Fruit fly (Drosophila melanogaster): ENCODE results near the gene CG14262.

The CG14262 gene

dm6 chr3R:27274533-27275447 is 9.6 kb upstream of the CG14262 start, which contains the start of gene CG5938 (continued):
- peak; percentile 0 for TF ChIP-seq Myb (GFP tag; optimal IDR thresholded peaks at IDR 0.05)
- peak; percentile 47 for TF ChIP-seq CG12391 (tag; optimal IDR thresholded peaks at IDR 0.05)
- TF ChIP-seq nerfin-2 (GFP tag; IDR thresholded peaks at IDR 0.05; ENCODE audit: partially characterized antibody), result no peak
- no peak; the same call in 2 of the 3 replicates for TF ChIP-seq CG11695 (GFP tag; IDR thresholded peaks at IDR 0.05)
- peak; percentile 23 for TF ChIP-seq CG18764 (GFP tag; optimal IDR thresholded peaks at IDR 0.05)
- no peak for TF ChIP-seq oc (tag; optimal IDR thresholded peaks at IDR 0.05)
- no peak for TF ChIP-seq CHES-1-like (GFP tag; optimal IDR thresholded peaks at IDR 0.05)
- peak; percentile 66 for TF ChIP-seq Dp (GFP tag; optimal IDR thresholded peaks at IDR 0.05)
- TF ChIP-seq wdn (GFP tag; IDR thresholded peaks at IDR 0.05), result no peak
- TF ChIP-seq scrt (GFP tag; optimal IDR thresholded peaks at IDR 0.05), result peak; percentile 13
- TF ChIP-seq trh (GFP tag; optimal IDR thresholded peaks at IDR 0.05), result no peak
- no peak for TF ChIP-seq slp2 (GFP tag; optimal IDR thresholded peaks at IDR 0.05)
- peak; percentile 6 for TF ChIP-seq Blimp-1 (GFP tag; optimal IDR thresholded peaks at IDR 0.05)
- TF ChIP-seq hb (GFP tag; IDR thresholded peaks at IDR 0.05; ENCODE audit: partially characterized antibody), result no peak
- TF ChIP-seq CG17359 (tag; optimal IDR thresholded peaks at IDR 0.05), result peak; percentile 24
- no peak for TF ChIP-seq h (optimal IDR thresholded peaks at IDR 0.05)
- peak; percentile 18 for TF ChIP-seq CG7839 (tag; optimal IDR thresholded peaks at IDR 0.05)
- TF ChIP-seq hkb (optimal IDR thresholded peaks at IDR 0.05), result peak; percentile 26
- no peak for TF ChIP-seq hkb (GFP tag; IDR thresholded peaks at IDR 0.05)
- TF ChIP-seq ase (GFP tag; IDR thresholded peaks at IDR 0.05), result no peak
- TF ChIP-seq CG2678 (tag; optimal IDR thresholded peaks at IDR 0.05), result peak; percentile 46
- TF ChIP-seq Rx (GFP tag; IDR thresholded peaks at IDR 0.05), result no peak; the same call in 1 of the 2 replicates
- TF ChIP-seq CG3163 (GFP tag; optimal IDR thresholded peaks at IDR 0.05), result no peak
- 0 out of 4 replicates have a peak, but pooled peaks have one; percentile 21 for TF ChIP-seq Dll (GFP tag; IDR thresholded peaks at IDR 0.05; ENCODE audit: partially characterized antibody)
- TF ChIP-seq ro (GFP tag; IDR thresholded peaks at IDR 0.05), result no peak
- no peak for TF ChIP-seq CG17568 (GFP tag; optimal IDR thresholded peaks at IDR 0.05)
- no peak for TF ChIP-seq eve (GFP tag; optimal IDR thresholded peaks at IDR 0.05)
- no peak for TF ChIP-seq Dip2 (GFP tag; IDR thresholded peaks at IDR 0.05)
- TF ChIP-seq aop (GFP tag; IDR thresholded peaks at IDR 0.05), result no peak
- TF ChIP-seq CG30403 (GFP tag; optimal IDR thresholded peaks at IDR 0.05), result peak; percentile 43
- TF ChIP-seq chinmo (GFP tag; IDR thresholded peaks at IDR 0.05; ENCODE audit: partially characterized antibody), result peak; percentile 90; the same call in 3 of the 4 replicates
- peak; percentile 75 for TF ChIP-seq E2f2 (GFP tag; IDR thresholded peaks at IDR 0.05)
- TF ChIP-seq abd-A (tag; optimal IDR thresholded peaks at IDR 0.05), result peak; percentile 38
- TF ChIP-seq usp (GFP tag; optimal IDR thresholded peaks at IDR 0.05), result no peak
- TF ChIP-seq CG16863 (GFP tag; optimal IDR thresholded peaks at IDR 0.05), result no peak
- peak; percentile 35 for TF ChIP-seq Deaf1 (tag; optimal IDR thresholded peaks at IDR 0.05)
- TF ChIP-seq CG6791 (GFP tag; IDR thresholded peaks at IDR 0.05; ENCODE audit: partially characterized antibody), result no peak
- TF ChIP-seq seq (GFP tag; IDR thresholded peaks at IDR 0.05), result peak; percentile 62
- TF ChIP-seq z (GFP tag; IDR thresholded peaks at IDR 0.05), result no peak
- TF ChIP-seq mirr (GFP tag; optimal IDR thresholded peaks at IDR 0.05), result no peak
- TF ChIP-seq Hey (tag; optimal IDR thresholded peaks at IDR 0.05), result no peak
- no peak for TF ChIP-seq CG8359 (GFP tag; optimal IDR thresholded peaks at IDR 0.05; ENCODE audit: borderline replicate concordance)
- TF ChIP-seq dysf (GFP tag; IDR thresholded peaks at IDR 0.05), result no peak
- TF ChIP-seq zen (tag; optimal IDR thresholded peaks at IDR 0.05), result peak; percentile 34
- TF ChIP-seq wek (GFP tag; optimal IDR thresholded peaks at IDR 0.05), result no peak
- no peak for TF ChIP-seq CG6654 (GFP tag; optimal IDR thresholded peaks at IDR 0.05)
- no peak for TF ChIP-seq HLH3B (GFP tag; IDR thresholded peaks at IDR 0.05)
- no peak for TF ChIP-seq ATbp (GFP tag; optimal IDR thresholded peaks at IDR 0.05)
- no peak for TF ChIP-seq CG9876 (GFP tag; optimal IDR thresholded peaks at IDR 0.05)
